Fruit fly (Drosophila melanogaster): ENCODE results near the gene hwt.

The hwt gene

dm6 chrX:12582984-12583869, 15.0 kb upstream of the hwt start, which contains the start of gene Pits (continued):
- TF ChIP-seq gfzf (GFP tag; optimal IDR thresholded peaks at IDR 0.05) (peak; percentile 99), CG8359 (GFP tag; optimal IDR thresholded peaks at IDR 0.05; ENCODE audit: borderline replicate concordance) (no peak), CG34422 (GFP tag; IDR thresholded peaks at IDR 0.05) (peak; percentile 86), aop (GFP tag; IDR thresholded peaks at IDR 0.05) (no peak; the same call in 1 of the 2 replicates), crc (GFP tag; optimal IDR thresholded peaks at IDR 0.05) (no peak), CG5245 (GFP tag; optimal IDR thresholded peaks at IDR 0.05) (no peak), eve (GFP tag; optimal IDR thresholded peaks at IDR 0.05) (no peak), CG11560 (tag; IDR thresholded peaks at IDR 0.05) (peak; percentile 47; the same call in 1 of the 3 replicates), Meics (GFP tag; optimal IDR thresholded peaks at IDR 0.05) (peak; percentile 94), Gsc (GFP tag; IDR thresholded peaks at IDR 0.05) (no peak), CG8924 (tag; optimal IDR thresholded peaks at IDR 0.05) (peak; percentile 74), schlank (tag; optimal IDR thresholded peaks at IDR 0.05) (no peak), Gug (GFP tag; IDR thresholded peaks at IDR 0.05) (peak; percentile 32; the same call in 2 of the 4 replicates), CG15696 (tag; optimal IDR thresholded peaks at IDR 0.05) (peak; percentile 52), CG12155 (GFP tag; optimal IDR thresholded peaks at IDR 0.05) (peak; percentile 25), CG5180 (GFP tag; optimal IDR thresholded peaks at IDR 0.05) (peak; percentile 26), trem (tag; optimal IDR thresholded peaks at IDR 0.05) (peak; percentile 34), phol (tag; optimal IDR thresholded peaks at IDR 0.05) (peak; percentile 63), nerfin-1 (tag; optimal IDR thresholded peaks at IDR 0.05) (peak; percentile 48), Six4 (GFP tag; optimal IDR thresholded peaks at IDR 0.05) (no peak), Bgb (GFP tag; IDR thresholded peaks at IDR 0.05; ENCODE audit: partially characterized antibody) (peak; percentile 76; the same call in 1 of the 2 replicates), Ets97D (GFP tag; optimal IDR thresholded peaks at IDR 0.05) (peak; percentile 93), CG18011 (GFP tag; optimal IDR thresholded peaks at IDR 0.05) (no peak), Drgx (GFP tag; IDR thresholded peaks at IDR 0.05) (peak; percentile 29), CG7357 (GFP tag; IDR thresholded peaks at IDR 0.05) (no peak), Spps (tag; optimal IDR thresholded peaks at IDR 0.05) (peak; percentile 14), CG12659 (GFP tag; optimal IDR thresholded peaks at IDR 0.05) (peak; percentile 86), Myb (GFP tag; optimal IDR thresholded peaks at IDR 0.05) (peak; percentile 75), Xrp1 (GFP tag; IDR thresholded peaks at IDR 0.05) (peak; percentile 32; the same call in 1 of the 2 replicates), HmgD (GFP tag; optimal IDR thresholded peaks at IDR 0.05) (peak; percentile 68), CG4328 (GFP tag; optimal IDR thresholded peaks at IDR 0.05) (no peak), nmo (GFP tag; optimal IDR thresholded peaks at IDR 0.05) (peak; percentile 54), maf-S (GFP tag; optimal IDR thresholded peaks at IDR 0.05) (peak; percentile 49), danr (GFP tag; IDR thresholded peaks at IDR 0.05) (no peak), CG33213 (GFP tag; optimal IDR thresholded peaks at IDR 0.05) (peak; percentile 87), Hr78 (GFP tag; optimal IDR thresholded peaks at IDR 0.05) (no peak), CG6175 (GFP tag; IDR thresholded peaks at IDR 0.05) (peak; percentile 71; the same call in 2 of the 3 replicates), kay (GFP tag; optimal IDR thresholded peaks at IDR 0.05) (no peak), CG8478 (optimal IDR thresholded peaks at IDR 0.05) (no peak), CG31365 (tag; optimal IDR thresholded peaks at IDR 0.05) (peak; percentile 31), Xbp1 (GFP tag; optimal IDR thresholded peaks at IDR 0.05) (peak; percentile 47), Dfd (GFP tag; optimal IDR thresholded peaks at IDR 0.05) (no peak), Hr3 (GFP tag; optimal IDR thresholded peaks at IDR 0.05) (peak; percentile 16), Sox102F (GFP tag; optimal IDR thresholded peaks at IDR 0.05) (peak; percentile 15), CG7372 (GFP tag; IDR thresholded peaks at IDR 0.05) (no peak; the same call in 1 of the 2 replicates), CG33557 (GFP tag; optimal IDR thresholded peaks at IDR 0.05) (no peak), repo (GFP tag; optimal IDR thresholded peaks at IDR 0.05) (peak; percentile 17), CG7963 (GFP tag; IDR thresholded peaks at IDR 0.05; ENCODE audit: partially characterized antibody) (no peak), sens-2 (GFP tag; IDR thresholded peaks at IDR 0.05) (no peak)
